Worm (Caenorhabditis elegans) whole organism, early embryonic: ENCODE results near the gene F08C6.5.

Source experiments
- B0310.2 ChIP-seq: sonication (generic microtip); optimal IDR thresholded peaks from 2 replicates; lab custom pipeline; 2016; ENCODE audit warnings: mild to moderate bottlenecking, missing genetic modification characterization, missing compliant biosample characterization
- F13C5.2 ChIP-seq: sonication (generic microtip); optimal IDR thresholded peaks from 2 replicates; lab custom pipeline; 2017; ENCODE audit warnings: mild to moderate bottlenecking, missing genetic modification characterization, inconsistent platforms, missing compliant biosample characterization
- aly-1 ChIP-seq: sonication (generic microtip); optimal IDR thresholded peaks from 2 replicates; lab custom pipeline; 2016; ENCODE audit warnings: missing genetic modification characterization, missing compliant biosample characterization
- ama-1 ChIP-seq: fragments of 150-350 bp; optimal IDR thresholded peaks from 2 replicates; lab custom pipeline; 2014
- ceh-13 ChIP-seq: fragments of 200-800 bp; sonication (Bioruptor generic); optimal IDR thresholded peaks from 2 replicates; lab custom pipeline; 2018; ENCODE audit warnings: mild to moderate bottlenecking, missing genetic modification characterization, missing compliant biosample characterization
- ceh-36 ChIP-seq: sonication (generic microtip); optimal IDR thresholded peaks from 2 replicates; lab custom pipeline; 2016; ENCODE audit warnings: missing genetic modification characterization, inconsistent platforms, missing compliant biosample characterization
- ets-7 ChIP-seq: sonication (generic microtip); optimal IDR thresholded peaks from 2 replicates; lab custom pipeline; 2016; ENCODE audit warnings: missing genotype, missing genetic modification characterization, missing compliant biosample characterization
- flt-1 ChIP-seq: fragments of 200-800 bp; sonication (Bioruptor generic); IDR thresholded peaks from 2 replicates; pipeline ENCODE4 v1.3.6; 2022; ENCODE audit warnings: missing genetic modification characterization, missing compliant biosample characterization
- hmbx-1 ChIP-seq: sonication (generic microtip); optimal IDR thresholded peaks from 2 replicates; lab custom pipeline; 2016; ENCODE audit warnings: mild to moderate bottlenecking, missing genetic modification characterization, missing compliant biosample characterization
- hmg-4 ChIP-seq: fragments of 200-800 bp; sonication (Bioruptor generic); optimal IDR thresholded peaks from 2 replicates; lab custom pipeline; 2018; ENCODE audit warnings: mild to moderate bottlenecking, missing genetic modification characterization, missing compliant biosample characterization
- hnd-1 ChIP-seq: sonication (generic microtip); optimal IDR thresholded peaks from 2 replicates; lab custom pipeline; 2016; ENCODE audit warnings: missing genetic modification characterization, missing compliant biosample characterization
- pes-1 ChIP-seq: fragments of 200-800 bp; sonication (Bioruptor generic); IDR thresholded peaks from 2 replicates; pipeline ENCODE4 v1.3.6; 2022; ENCODE audit warnings: missing genetic modification reagents, missing genetic modification characterization, missing compliant biosample characterization
- scrt-1 ChIP-seq: fragments of 200-800 bp; sonication (Bioruptor generic); IDR thresholded peaks from 2 replicates; pipeline ENCODE4 v1.3.6; 2022; ENCODE audit warnings: missing genetic modification characterization, missing compliant biosample characterization
- sea-1 ChIP-seq: fragments of 200-800 bp; sonication (Bioruptor generic); conservative IDR thresholded peaks from 2 replicates; pipeline ENCODE4 v1.3.6; 2022; ENCODE audit warnings: missing genetic modification characterization, missing compliant biosample characterization
- tbx-11 ChIP-seq: fragments of 200-800 bp; sonication (Bioruptor generic); IDR thresholded peaks from 2 replicates; pipeline ENCODE4 v1.3.6; 2022; ENCODE audit warnings: missing genetic modification characterization, missing compliant biosample characterization
- tbx-37 ChIP-seq: fragments of 200-800 bp; sonication (Bioruptor generic); conservative IDR thresholded peaks from 2 replicates; pipeline ENCODE4 v1.3.6; 2022; ENCODE audit warnings: missing genetic modification reagents, missing genetic modification characterization, missing compliant biosample characterization
- tra-4 ChIP-seq: sonication (generic microtip); optimal IDR thresholded peaks from 2 replicates; lab custom pipeline; 2017; ENCODE audit warnings: missing genetic modification characterization, missing compliant biosample characterization

F08C6.5 gene

DNA sequence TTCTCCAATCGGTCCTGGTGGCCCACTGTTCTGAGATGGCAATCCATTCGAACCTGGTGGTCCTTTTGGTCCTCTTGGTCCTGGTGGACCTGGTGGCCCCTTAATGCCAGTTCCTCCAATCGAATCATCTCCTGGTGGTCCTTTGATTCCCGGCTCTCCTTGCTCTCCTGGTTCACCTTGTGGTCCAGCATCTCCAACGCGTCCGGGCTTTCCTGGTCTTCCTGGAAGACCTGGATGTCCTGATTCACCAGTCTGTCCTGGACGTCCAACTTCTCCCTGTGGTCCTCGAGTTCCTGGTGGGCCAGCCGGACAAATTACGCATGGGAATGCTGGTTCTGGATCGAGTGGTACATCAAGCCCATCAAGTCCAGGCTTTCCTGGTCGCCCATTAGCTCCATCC lies 22.3 kb upstream of the F08C6.5 start:
- no peak for TF ChIP-seq scrt-1 (GFP tag; lab: Robert Waterston, UW)
- TF ChIP-seq ets-7 (tag; lab: Kevin White, UChicago) = no peak
- TF ChIP-seq flt-1 = no peak
- TF ChIP-seq B0310.2 = no peak
- TF ChIP-seq tbx-11 (GFP tag; lab: Robert Waterston, UW) = no peak
- TF ChIP-seq hnd-1 (tag; lab: Kevin White, UChicago) = no peak
- no peak for TF ChIP-seq sea-1 (GFP tag; lab: Robert Waterston, UW)
- TF ChIP-seq F13C5.2 = no peak
- no peak for TF ChIP-seq tbx-37 (GFP tag; lab: Robert Waterston, UW)
- TF ChIP-seq aly-1 (tag; lab: Kevin White, UChicago) = no peak
- no peak for TF ChIP-seq hmbx-1 (tag; lab: Kevin White, UChicago)
- no peak for TF ChIP-seq tra-4
- no peak for TF ChIP-seq ama-1 (lab: Kevin White, UChicago)
- TF ChIP-seq ceh-36 (tag; lab: Kevin White, UChicago) = no peak
- TF ChIP-seq pes-1 (GFP tag; lab: Robert Waterston, UW) = no peak
- TF ChIP-seq ceh-13 (GFP tag; lab: Kevin White, UChicago) = no peak
- no peak for TF ChIP-seq hmg-4 (GFP tag; lab: Kevin White, UChicago)

- no peak for TF ChIP-seq B0310.2
- TF ChIP-seq pes-1 (GFP tag; lab: Robert Waterston, UW) = no peak
- no peak for TF ChIP-seq sea-1 (GFP tag; lab: Robert Waterston, UW)
- no peak for TF ChIP-seq ceh-13 (GFP tag; lab: Kevin White, UChicago)
- no peak for TF ChIP-seq scrt-1 (GFP tag; lab: Robert Waterston, UW)
- TF ChIP-seq aly-1 (tag; lab: Kevin White, UChicago) = no peak
- TF ChIP-seq F13C5.2 = no peak
- TF ChIP-seq hnd-1 (tag; lab: Kevin White, UChicago) = no peak
- TF ChIP-seq tbx-37 (GFP tag; lab: Robert Waterston, UW) = no peak
- TF ChIP-seq ama-1 (lab: Kevin White, UChicago) = no peak
- no peak for TF ChIP-seq hmg-4 (GFP tag; lab: Kevin White, UChicago)
- TF ChIP-seq tra-4 = no peak
- TF ChIP-seq flt-1 = no peak
- no peak for TF ChIP-seq ceh-36 (tag; lab: Kevin White, UChicago)
- TF ChIP-seq tbx-11 (GFP tag; lab: Robert Waterston, UW) = no peak
- no peak for TF ChIP-seq hmbx-1 (tag; lab: Kevin White, UChicago)
- TF ChIP-seq ets-7 (tag; lab: Kevin White, UChicago) = no peak
These were observed 21.4 kb upstream of the F08C6.5 start, which contains the start of gene dpy-7 for ce11 chrX:7537742-7538268. Gene dpy-7 (minus strand): TSS chrX:7537792.

- TF ChIP-seq sea-1 (GFP tag; lab: Robert Waterston, UW) = no peak
- TF ChIP-seq flt-1 = no peak
- no peak for TF ChIP-seq ama-1 (lab: Kevin White, UChicago)
- TF ChIP-seq tbx-11 (GFP tag; lab: Robert Waterston, UW) = no peak
- no peak for TF ChIP-seq tbx-37 (GFP tag; lab: Robert Waterston, UW)
These were observed 19.2 kb upstream of the F08C6.5 start, which contains the start of gene glb-16 for ce11 chrX:7540033-7540432. Gene glb-16 (minus strand): TSS chrX:7540133.

ce11 chrX:7541078-7541477 lies 18.1 kb upstream of the F08C6.5 start:
- TF ChIP-seq aly-1 (tag; lab: Kevin White, UChicago) (no peak), ceh-13 (GFP tag; lab: Kevin White, UChicago) (no peak), hmg-4 (GFP tag; lab: Kevin White, UChicago) (no peak), tbx-11 (GFP tag; lab: Robert Waterston, UW) (no peak), F13C5.2 (no peak), ama-1 (lab: Kevin White, UChicago) (no peak)

DNA sequence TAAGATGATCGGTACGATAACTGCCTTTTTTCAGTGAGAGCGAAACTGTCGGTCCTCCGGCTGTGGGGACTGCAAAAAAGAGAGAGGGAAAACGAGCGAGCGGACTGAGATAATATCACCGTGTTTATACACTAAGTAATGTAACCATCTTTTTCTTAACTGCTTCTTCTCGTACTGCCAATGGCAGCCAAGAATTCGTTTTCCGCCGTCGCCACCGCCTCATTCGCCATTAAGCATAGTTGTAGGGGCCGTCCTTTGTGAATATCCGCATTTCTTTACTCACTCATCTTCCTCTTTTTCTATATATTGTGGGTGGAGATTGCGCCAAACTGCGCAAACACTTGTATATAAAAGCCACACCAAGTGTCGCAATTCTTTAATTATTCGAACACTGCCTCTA lies 12.7 kb upstream of the F08C6.5 start, which contains the start of gene col-174:
TSS of gene col-174 (plus strand) at position 301 of the 400 bp plus-strand sequence.
- TF ChIP-seq pes-1 (GFP tag; lab: Robert Waterston, UW) = no peak
- TF ChIP-seq ceh-13 (GFP tag; lab: Kevin White, UChicago) = no peak
- TF ChIP-seq hmbx-1 (tag; lab: Kevin White, UChicago) = no peak
- TF ChIP-seq F13C5.2 = no peak
- TF ChIP-seq scrt-1 (GFP tag; lab: Robert Waterston, UW) = no peak
- TF ChIP-seq ceh-36 (tag; lab: Kevin White, UChicago) = no peak
- TF ChIP-seq tbx-11 (GFP tag; lab: Robert Waterston, UW) = no peak
- no peak for TF ChIP-seq tra-4
- TF ChIP-seq hmg-4 (GFP tag; lab: Kevin White, UChicago) = no peak
- no peak for TF ChIP-seq B0310.2
- no peak for TF ChIP-seq sea-1 (GFP tag; lab: Robert Waterston, UW)
- no peak for TF ChIP-seq aly-1 (tag; lab: Kevin White, UChicago)

ce11 chrX:7547696-7548095 lies 11.5 kb upstream of the F08C6.5 start:
- TF ChIP-seq hmbx-1 (tag; lab: Kevin White, UChicago) (no peak), tbx-11 (GFP tag; lab: Robert Waterston, UW) (no peak)

DNA sequence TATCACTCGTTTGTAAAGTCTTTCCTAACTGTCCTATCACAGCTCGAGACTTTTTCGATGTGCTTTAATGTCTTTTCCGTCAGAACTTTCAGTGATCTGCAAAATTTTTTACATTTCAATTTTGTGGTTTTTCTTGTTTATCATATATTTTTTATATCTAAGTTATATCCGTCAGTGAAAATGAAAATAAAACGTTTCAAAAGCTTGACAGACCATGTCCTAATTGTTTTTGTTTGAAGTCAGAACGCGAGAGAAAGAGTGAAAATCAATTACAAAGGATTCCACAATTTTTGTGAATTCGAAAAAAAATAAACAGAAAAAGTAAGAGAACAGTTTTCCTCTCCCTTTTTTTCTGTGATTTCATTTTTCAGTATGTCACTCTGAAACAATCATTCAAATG lies 11.0 kb upstream of the F08C6.5 start, which contains the start of gene F46C8.1:
TSS of gene F46C8.1 (plus strand) at position 301 of the 400 bp plus-strand sequence.
- TF ChIP-seq ama-1 (lab: Kevin White, UChicago) = no peak

DNA sequence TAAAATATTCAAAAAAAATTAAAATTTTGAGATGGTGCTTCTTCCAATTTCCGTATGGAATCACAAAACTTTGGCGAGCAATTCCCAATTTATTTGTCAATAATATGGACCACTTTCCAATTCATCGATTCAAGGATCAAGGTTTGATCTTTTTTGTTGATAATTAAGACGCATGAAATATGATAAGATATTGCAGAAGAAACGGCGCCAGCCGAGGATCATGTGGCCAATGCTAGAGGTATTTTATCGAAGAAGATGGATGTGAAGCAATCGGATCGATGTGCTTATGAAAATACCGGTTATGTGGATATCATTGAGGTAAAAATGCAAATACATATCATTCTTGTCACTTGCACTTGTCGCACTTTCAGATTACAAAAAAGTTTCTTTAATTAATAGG lies 8.8 kb upstream of the F08C6.5 start:
- TF ChIP-seq ceh-13 (GFP tag; lab: Kevin White, UChicago) = no peak
- TF ChIP-seq ceh-36 (tag; lab: Kevin White, UChicago) = no peak
- no peak for TF ChIP-seq ama-1 (lab: Kevin White, UChicago)
- no peak for TF ChIP-seq tra-4
- no peak for TF ChIP-seq hnd-1 (tag; lab: Kevin White, UChicago)
- TF ChIP-seq hmg-4 (GFP tag; lab: Kevin White, UChicago) = no peak
